Worm (Caenorhabditis elegans): ENCODE results near the gene dsh-1.

Gene dsh-1

ce11 chrII:5181497-5181896 is 43.7 kb downstream of the dsh-1 start (continued):
- TF ChIP-seq lag-1 (GFP tag; IDR thresholded peaks at IDR 0.05) (no peak), lsy-27 (tag; optimal IDR thresholded peaks at IDR 0.05; ENCODE audit: borderline replicate concordance, insufficient read depth) (no peak), pha-4 (tag; optimal IDR thresholded peaks at IDR 0.05) (no peak), zfh-2 (GFP tag; conservative IDR thresholded peaks at IDR 0.05) (peak; percentile 92), K11D2.4 (GFP tag; IDR thresholded peaks at IDR 0.05) (peak; percentile 31; the same call in 1 of the 2 replicates), B0261.1 (tag; optimal IDR thresholded peaks at IDR 0.05) (no peak), rpc-1 (optimal IDR thresholded peaks at IDR 0.05) (no peak), rpc-1 (tag; optimal IDR thresholded peaks at IDR 0.05) (no peak), repo-1 (tag; optimal IDR thresholded peaks at IDR 0.05) (peak; percentile 55), madf-6 (GFP tag; IDR thresholded peaks at IDR 0.05) (no peak), snpc-3.4 (tag; optimal IDR thresholded peaks at IDR 0.05) (no peak), let-607 (tag; optimal IDR thresholded peaks at IDR 0.05) (peak; percentile 47 to 89), D2030.7 (GFP tag; IDR thresholded peaks at IDR 0.05) (no peak), rec-8 (tag; optimal IDR thresholded peaks at IDR 0.05) (no peak), nhr-179 (tag; optimal IDR thresholded peaks at IDR 0.05) (no peak), ztf-28 (GFP tag; IDR thresholded peaks at IDR 0.05) (no peak), him-1 (tag; optimal IDR thresholded peaks at IDR 0.05) (no peak), xnd-1 (tag; optimal IDR thresholded peaks at IDR 0.05) (no peak), madf-10 (tag; optimal IDR thresholded peaks at IDR 0.05) (peak; percentile 61), nhr-27 (tag; optimal IDR thresholded peaks at IDR 0.05) (no peak), ztf-18 (tag; optimal IDR thresholded peaks at IDR 0.05) (peak; percentile 26), aptf-3 (GFP tag; IDR thresholded peaks at IDR 0.05) (no peak), bed-2 (GFP tag; IDR thresholded peaks at IDR 0.05) (no peak), F57A8.1 (GFP tag; optimal IDR thresholded peaks at IDR 0.05) (no peak), ZK185.1 (tag; optimal IDR thresholded peaks at IDR 0.05; ENCODE audit: poor library complexity, severe bottlenecking) (peak; percentile 47), tbp1 (GFP tag; optimal IDR thresholded peaks at IDR 0.05) (peak; percentile 25), sptf-2 (GFP tag; optimal IDR thresholded peaks at IDR 0.05) (no peak), nhr-120 (GFP tag; IDR thresholded peaks at IDR 0.05) (no peak), tlf-1 (GFP tag; optimal IDR thresholded peaks at IDR 0.05) (no peak), bed-1 (GFP tag; IDR thresholded peaks at IDR 0.05) (no peak), B0035.1 (tag; optimal IDR thresholded peaks at IDR 0.05) (no peak), ccch-3 (GFP tag; optimal IDR thresholded peaks at IDR 0.05) (no peak), unc-62 (GFP tag; optimal IDR thresholded peaks at IDR 0.05) (peak; percentile 31), lsl-1 (GFP tag; optimal IDR thresholded peaks at IDR 0.05) (no peak), F33H1.4 (GFP tag; IDR thresholded peaks at IDR 0.05) (no peak), F57C9.4 (tag; optimal IDR thresholded peaks at IDR 0.05) (no peak), hlh-26 (GFP tag; conservative IDR thresholded peaks at IDR 0.05) (no peak), aptf-2 (GFP tag; conservative IDR thresholded peaks at IDR 0.05) (no peak), ceh-27 (GFP tag; optimal IDR thresholded peaks at IDR 0.05) (peak; percentile 40), F55B11.4 (tag; optimal IDR thresholded peaks at IDR 0.05; ENCODE audit: borderline replicate concordance, insufficient read depth) (no peak), ztf-6 (GFP tag; IDR thresholded peaks at IDR 0.05) (no peak), ceh-79 (tag; optimal IDR thresholded peaks at IDR 0.05) (no peak), nhr-90 (tag; optimal IDR thresholded peaks at IDR 0.05) (peak; percentile 16), ztf-25 (GFP tag; IDR thresholded peaks at IDR 0.05) (no peak), ceh-58 (GFP tag; IDR thresholded peaks at IDR 0.05) (no peak), nfya-2 (GFP tag; IDR thresholded peaks at IDR 0.05) (no peak), rcor-1 (GFP tag; IDR thresholded peaks at IDR 0.05) (no peak; the same call in 1 of the 2 replicates), dox-1 (GFP tag; IDR thresholded peaks at IDR 0.05) (no peak), let-526 (GFP tag; IDR thresholded peaks at IDR 0.05) (no peak)

All from whole organism, young adult.